Worm (Caenorhabditis elegans): Measurements from ENCODE around the gene C48D1.1.

DNA sequence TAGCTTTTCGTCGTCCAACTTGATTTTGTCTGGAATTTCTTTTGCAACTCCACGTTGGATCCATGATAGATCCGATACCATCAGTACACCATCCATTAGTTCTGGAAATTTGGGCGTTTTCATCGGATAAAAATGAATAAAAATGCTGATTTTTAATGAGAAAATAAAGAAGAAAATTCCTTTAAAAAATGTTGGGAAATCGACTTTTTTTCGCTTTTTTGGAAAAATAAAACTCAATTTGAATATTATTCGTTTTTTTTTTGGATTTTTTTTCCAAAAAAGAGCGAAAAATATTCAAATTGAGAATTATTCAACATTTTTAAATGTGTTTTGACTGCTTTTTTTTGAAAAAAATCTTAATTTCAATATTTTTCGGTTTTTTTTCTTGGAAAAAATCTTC is 39.3 kb upstream of the C48D1.1 start, which contains the start of gene pwp-1:
- TF ChIP-seq xbp-1 (tag; optimal IDR thresholded peaks at IDR 0.05) (no peak), ztf-11 (tag; optimal IDR thresholded peaks at IDR 0.05) (no peak), nhr-90 (tag; optimal IDR thresholded peaks at IDR 0.05; ENCODE audit: poor library complexity) (no peak), dpl-1 (GFP tag; optimal IDR thresholded peaks at IDR 0.05) (no peak), zag-1 (tag; optimal IDR thresholded peaks at IDR 0.05) (no peak), ces-1 (GFP tag; optimal IDR thresholded peaks at IDR 0.05) (no peak), aly-2 (tag; optimal IDR thresholded peaks at IDR 0.05) (no peak), lin-13 (GFP tag; optimal IDR thresholded peaks at IDR 0.05) (no peak), nhr-28 (tag; optimal IDR thresholded peaks at IDR 0.05) (no peak), unc-62 (GFP tag; optimal IDR thresholded peaks at IDR 0.05) (no peak), nhr-76 (tag; optimal IDR thresholded peaks at IDR 0.05) (no peak)

Data from whole organism, L1 larva.